Worm (Caenorhabditis elegans) whole organism, L1 larva: ENCODE measurements around the gene hpo-30.

Experiments used
- Y116A8C.19 ChIP-seq: sonication (generic microtip); optimal IDR thresholded peaks from 2 replicates; lab custom pipeline; 2016; ENCODE audit warnings: missing compliant biosample characterization, missing genetic modification characterization, borderline replicate concordance
- aha-1 ChIP-seq: fragments of 150-350 bp; optimal IDR thresholded peaks from 2 replicates; lab custom pipeline; 2014; ENCODE audit warnings: missing biosample characterization, missing genetic modification characterization
- alr-1 ChIP-seq: fragments of 200-800 bp; sonication (Bioruptor generic); optimal IDR thresholded peaks from 2 replicates; lab custom pipeline; 2018; ENCODE audit warnings: borderline replicate concordance, mild to moderate bottlenecking, missing genetic modification characterization, missing compliant biosample characterization
- ama-1 ChIP-seq: fragments of 150-350 bp; optimal IDR thresholded peaks from 2 replicates; lab custom pipeline; 2014
- ceh-8 ChIP-seq: fragments of 200-800 bp; sonication (Bioruptor generic); optimal IDR thresholded peaks from 2 replicates; lab custom pipeline; 2018; ENCODE audit warnings: mild to moderate bottlenecking, missing genetic modification characterization, moderate library complexity, missing compliant biosample characterization
- ceh-88 ChIP-seq: fragments of 200-800 bp; sonication (Bioruptor generic); IDR thresholded peaks from 2 replicates; pipeline ENCODE4 v1.3.6; 2022; ENCODE audit warnings: missing genetic modification characterization, missing compliant biosample characterization
- ceh-90 ChIP-seq: sonication (generic microtip); optimal IDR thresholded peaks from 2 replicates; lab custom pipeline; 2016; ENCODE audit warnings: missing genetic modification characterization, missing compliant biosample characterization
- ces-1 ChIP-seq: fragments of 150-350 bp; optimal IDR thresholded peaks from 2 replicates; lab custom pipeline; 2014; ENCODE audit warnings: missing biosample characterization, missing genetic modification reagents, missing genetic modification characterization
- efl-1 ChIP-seq, 4 experiments: fragments of 150-350 bp; optimal IDR thresholded peaks in 3 of 4; peaks in 1 of 4; 1 replicate in 1 of 4; 2 replicates in 3 of 4; lab custom pipeline; 2014; ENCODE audit warnings: missing biosample characterization in 2 of 4, missing genetic modification characterization in 2 of 4, missing genetic modification reagents in 2 of 4
- efl-3 ChIP-seq: fragments of 200-800 bp; sonication (Bioruptor generic); optimal IDR thresholded peaks from 2 replicates; lab custom pipeline; 2018; ENCODE audit warnings: mild to moderate bottlenecking, missing genetic modification characterization, missing compliant biosample characterization
- egl-13 ChIP-seq: sonication (generic microtip); optimal IDR thresholded peaks from 2 replicates; lab custom pipeline; 2016; ENCODE audit warnings: missing genotype, missing genetic modification reagents, missing genetic modification characterization, missing compliant biosample characterization
- ets-5 ChIP-seq: fragments of 200-800 bp; sonication (Bioruptor generic); IDR thresholded peaks from 2 replicates; pipeline ENCODE4 v1.3.6; 2022; ENCODE audit warnings: missing genetic modification characterization, missing compliant biosample characterization
- grh-1 ChIP-seq: fragments of 200-800 bp; sonication (Bioruptor generic); IDR thresholded peaks from 2 replicates; pipeline ENCODE4 v1.3.6; 2022; ENCODE audit warnings: missing genetic modification reagents, missing genetic modification characterization, missing compliant biosample characterization
- hlh-4 ChIP-seq: sonication (generic microtip); optimal IDR thresholded peaks from 2 replicates; lab custom pipeline; 2016; ENCODE audit warnings: mild to moderate bottlenecking, missing genetic modification characterization, missing compliant biosample characterization
- irx-1 ChIP-seq: sonication (generic microtip); optimal IDR thresholded peaks from 2 replicates; lab custom pipeline; 2016; ENCODE audit warnings: missing genetic modification characterization, missing compliant biosample characterization
- isw-1 ChIP-seq: fragments of 200-800 bp; sonication (Bioruptor generic); IDR thresholded peaks from 2 replicates; pipeline ENCODE4 v1.3.6; 2022; ENCODE audit warnings: missing genetic modification characterization, missing compliant biosample characterization
- jun-1 ChIP-seq: fragments of 150-350 bp; optimal IDR thresholded peaks from 2 replicates; lab custom pipeline; 2014; ENCODE audit warnings: missing biosample characterization, missing genetic modification reagents, missing genetic modification characterization
- lin-13 ChIP-seq: fragments of 150-350 bp; optimal IDR thresholded peaks from 2 replicates; lab custom pipeline; 2014; ENCODE audit warnings: missing biosample characterization, missing genetic modification reagents, missing genetic modification characterization
- lin-14 ChIP-seq: fragments of 200-800 bp; sonication (Bioruptor generic); optimal IDR thresholded peaks from 2 replicates; lab custom pipeline; 2018; ENCODE audit warnings: mild to moderate bottlenecking, missing genetic modification characterization, moderate library complexity, missing compliant biosample characterization
- lin-35 ChIP-seq, 2 experiments: fragments of 150-350 bp; optimal IDR thresholded peaks; 2 replicates each; lab custom pipeline; 2014; ENCODE audit warnings: missing biosample characterization in 2 of 2, missing genetic modification characterization in 2 of 2, missing genetic modification reagents in 2 of 2
- lin-39 ChIP-seq: fragments of 150-350 bp; optimal IDR thresholded peaks from 2 replicates; lab custom pipeline; 2014; ENCODE audit warnings: missing biosample characterization, missing genetic modification reagents, missing genetic modification characterization
- lir-3 ChIP-seq: sonication (generic microtip); optimal IDR thresholded peaks from 2 replicates; lab custom pipeline; 2016; ENCODE audit warnings: mild to moderate bottlenecking, missing genetic modification characterization, moderate library complexity, missing compliant biosample characterization; ENCODE audit not compliant: poor library complexity
- lsy-2 ChIP-seq, 2 experiments: fragments of 150-350 bp; optimal IDR thresholded peaks; 2 replicates each; lab custom pipeline; 2014; ENCODE audit warnings: missing biosample characterization in 2 of 2, missing genetic modification characterization in 2 of 2
- mab-9 ChIP-seq: fragments of 200-800 bp; sonication (Bioruptor generic); IDR thresholded peaks from 2 replicates; pipeline ENCODE4 v1.3.6; 2022; ENCODE audit warnings: missing genetic modification reagents, missing genetic modification characterization, missing compliant biosample characterization
- mdl-1 ChIP-seq, 2 experiments: fragments of 150-350 bp; optimal IDR thresholded peaks; 2 replicates each; lab custom pipeline; 2014 to 2017; ENCODE audit warnings: missing biosample characterization in 2 of 2, missing genetic modification characterization in 2 of 2, inconsistent platforms in 1 of 2
- nhr-12 ChIP-seq: sonication (generic microtip); optimal IDR thresholded peaks from 2 replicates; lab custom pipeline; 2017; ENCODE audit warnings: missing biosample characterization, missing genetic modification characterization
- nhr-28 ChIP-seq: fragments of 150-350 bp; optimal IDR thresholded peaks from 2 replicates; lab custom pipeline; 2014; ENCODE audit warnings: missing biosample characterization, missing genetic modification characterization
- nhr-47 ChIP-seq: sonication (generic microtip); optimal IDR thresholded peaks from 2 replicates; lab custom pipeline; 2016; ENCODE audit warnings: mild to moderate bottlenecking, missing genetic modification characterization, moderate library complexity, missing compliant biosample characterization
- nhr-71 ChIP-seq: sonication (generic microtip); optimal IDR thresholded peaks from 2 replicates; lab custom pipeline; 2016; ENCODE audit warnings: mild to moderate bottlenecking, missing genetic modification characterization, moderate library complexity, missing compliant biosample characterization
- nhr-76 ChIP-seq: sonication (generic microtip); optimal IDR thresholded peaks from 2 replicates; lab custom pipeline; 2017; ENCODE audit warnings: missing biosample characterization, missing genetic modification characterization
- nhr-85 ChIP-seq: sonication (generic microtip); peaks from one replicate; lab custom pipeline; 2016; ENCODE audit warnings: missing genetic modification characterization, inconsistent platforms, missing compliant biosample characterization
- nhr-90 ChIP-seq: sonication (generic microtip); optimal IDR thresholded peaks from 2 replicates; lab custom pipeline; 2016; ENCODE audit warnings: mild to moderate bottlenecking, missing genetic modification characterization, missing compliant biosample characterization; ENCODE audit not compliant: poor library complexity
- pag-3 ChIP-seq: sonication (generic microtip); optimal IDR thresholded peaks from 2 replicates; lab custom pipeline; 2017; ENCODE audit warnings: missing genetic modification characterization, mild to moderate bottlenecking, missing compliant biosample characterization, antibody characterized with exemption, borderline replicate concordance; ENCODE audit not compliant: insufficient read depth
- pqm-1 ChIP-seq: sonication (generic microtip); optimal IDR thresholded peaks from 3 replicates; lab custom pipeline; 2017; ENCODE audit warnings: missing biosample characterization, missing genetic modification characterization
- rnt-1 ChIP-seq: sonication (generic microtip); optimal IDR thresholded peaks from 2 replicates; lab custom pipeline; 2016; ENCODE audit warnings: mild to moderate bottlenecking, missing genetic modification characterization, moderate library complexity, missing compliant biosample characterization
- snpc-4 ChIP-seq: fragments of 150-350 bp; optimal IDR thresholded peaks from 2 replicates; lab custom pipeline; 2014; ENCODE audit warnings: missing biosample characterization, missing genetic modification characterization
- snu-23 ChIP-seq: sonication (generic microtip); optimal IDR thresholded peaks from 2 replicates; lab custom pipeline; 2016; ENCODE audit warnings: missing genetic modification characterization, missing compliant biosample characterization
- sox-4 ChIP-seq: sonication (generic microtip); optimal IDR thresholded peaks from 2 replicates; lab custom pipeline; 2016; ENCODE audit warnings: missing genetic modification characterization, missing compliant biosample characterization
- sptf-1 ChIP-seq: fragments of 150-350 bp; optimal IDR thresholded peaks from 2 replicates; lab custom pipeline; 2014; ENCODE audit warnings: missing biosample characterization, missing genetic modification characterization
- sup-37 ChIP-seq: fragments of 200-800 bp; sonication (Bioruptor generic); optimal IDR thresholded peaks from 2 replicates; lab custom pipeline; 2018; ENCODE audit warnings: mild to moderate bottlenecking, missing genetic modification characterization, missing compliant biosample characterization
- swsn-7 ChIP-seq: sonication (generic microtip); optimal IDR thresholded peaks from 2 replicates; lab custom pipeline; 2016; ENCODE audit warnings: missing genetic modification characterization, missing compliant biosample characterization
- unc-62 ChIP-seq: fragments of 150-350 bp; optimal IDR thresholded peaks from 2 replicates; lab custom pipeline; 2014; ENCODE audit warnings: missing biosample characterization, missing genetic modification reagents, missing genetic modification characterization
- unc-86 ChIP-seq: sonication (generic microtip); optimal IDR thresholded peaks from 2 replicates; lab custom pipeline; 2016; ENCODE audit warnings: missing genetic modification characterization, missing compliant biosample characterization
- unc-98 ChIP-seq: fragments of 200-800 bp; sonication (Bioruptor generic); IDR thresholded peaks from 2 replicates; pipeline ENCODE4 v1.3.6; 2022; ENCODE audit warnings: missing genetic modification characterization, missing compliant biosample characterization
- vab-15 ChIP-seq: sonication (generic microtip); optimal IDR thresholded peaks from 2 replicates; lab custom pipeline; 2017; ENCODE audit warnings: missing genotype, mild to moderate bottlenecking, missing genetic modification characterization, missing compliant biosample characterization
- ztf-11 ChIP-seq, 2 experiments: sonication (generic microtip); optimal IDR thresholded peaks; 2 replicates each; lab custom pipeline; 2016 to 2017; ENCODE audit warnings: missing genetic modification characterization in 2 of 2, missing biosample characterization in 1 of 2, missing compliant biosample characterization in 1 of 2

Gene hpo-30

ce11 chrV:12331820-12332219 lies 21.7 kb upstream of the hpo-30 start (continued):
- TF ChIP-seq Y116A8C.19 (tag; lab: Kevin White, UChicago) (no peak), ceh-90 (no peak), ceh-8 (GFP tag; lab: Kevin White, UChicago) (no peak), egl-13 (tag; lab: Kevin White, UChicago) (no peak), pag-3 (tag; lab: Kevin White, UChicago) (no peak), nhr-90 (tag; lab: Kevin White, UChicago) (peak; percentile 29), efl-1 (optimal IDR thresholded peaks at IDR 0.05; lab: Kevin White, UChicago) (peak in 1 of 2 experiments; percentile 43), efl-1 (GFP tag; optimal IDR thresholded peaks at IDR 0.05 in 1 of 2; lab: Kevin White, UChicago) (peak; percentile 29 to 94), unc-86 (tag; lab: Kevin White, UChicago) (no peak), grh-1 (GFP tag; lab: Robert Waterston, UW) (no peak), alr-1 (no peak), ceh-88 (GFP tag; lab: Robert Waterston, UW) (no peak), lin-13 (GFP tag; lab: Kevin White, UChicago) (no peak), lin-35 (GFP tag; optimal IDR thresholded peaks at IDR 0.05; lab: Kevin White, UChicago) (peak; percentile 30 to 45), ama-1 (lab: Kevin White, UChicago) (no peak), lin-14 (GFP tag; lab: Kevin White, UChicago) (peak; percentile 20), nhr-71 (peak; percentile 55), sptf-1 (tag; lab: Kevin White, UChicago) (no peak), lsy-2 (tag; optimal IDR thresholded peaks at IDR 0.05; lab: Kevin White, UChicago) (peak; percentile 29 to 51), ztf-11 (tag; optimal IDR thresholded peaks at IDR 0.05; lab: Kevin White, UChicago) (no peak), lir-3 (tag; lab: Kevin White, UChicago) (no peak), snpc-4 (tag; lab: Kevin White, UChicago) (no peak), lin-39 (tag; lab: Kevin White, UChicago) (no peak), mab-9 (no peak), hlh-4 (tag; lab: Kevin White, UChicago) (no peak), rnt-1 (tag; lab: Kevin White, UChicago) (peak; percentile 50), jun-1 (tag; lab: Kevin White, UChicago) (no peak), mdl-1 (tag; optimal IDR thresholded peaks at IDR 0.05; lab: Kevin White, UChicago) (peak in 1 of 2 experiments; percentile 42), snu-23 (GFP tag; lab: Kevin White, UChicago) (peak; percentile 54), sup-37 (GFP tag; lab: Kevin White, UChicago) (no peak), nhr-47 (tag; lab: Kevin White, UChicago) (peak; percentile 33), vab-15 (tag; lab: Kevin White, UChicago) (no peak), ces-1 (GFP tag; lab: Kevin White, UChicago) (no peak), nhr-28 (tag; lab: Kevin White, UChicago) (no peak), nhr-76 (no peak), nhr-12 (tag; lab: Kevin White, UChicago) (no peak), unc-62 (GFP tag; lab: Kevin White, UChicago) (no peak), nhr-85 (tag; lab: Kevin White, UChicago) (peak; percentile 71), ets-5 (GFP tag; lab: Robert Waterston, UW) (no peak), pqm-1 (tag; lab: Kevin White, UChicago) (no peak), irx-1 (tag; lab: Kevin White, UChicago) (no peak), sox-4 (tag; lab: Kevin White, UChicago) (no peak), aha-1 (tag; lab: Kevin White, UChicago) (no peak), efl-3 (GFP tag; lab: Kevin White, UChicago) (no peak), swsn-7 (tag; lab: Kevin White, UChicago) (no peak), isw-1 (GFP tag; lab: Robert Waterston, UW) (no peak), unc-98 (no peak)
